Worm (Caenorhabditis elegans) whole organism, L1 larva: ENCODE measurements around the gene pmk-1.

Experiments
- aly-2 ChIP-seq: fragments of 150-350 bp; optimal IDR thresholded peaks from 2 replicates; lab custom pipeline; 2014; ENCODE audit warnings: missing biosample characterization, missing genetic modification characterization
- fkh-4 ChIP-seq: sonication (generic microtip); optimal IDR thresholded peaks from 2 replicates; lab custom pipeline; 2016; ENCODE audit warnings: missing compliant biosample characterization, missing genetic modification characterization, borderline replicate concordance
- lin-13 ChIP-seq: fragments of 150-350 bp; optimal IDR thresholded peaks from 2 replicates; lab custom pipeline; 2014; ENCODE audit warnings: missing biosample characterization, missing genetic modification reagents, missing genetic modification characterization
- lin-35 ChIP-seq, 2 experiments: fragments of 150-350 bp; optimal IDR thresholded peaks; 2 replicates each; lab custom pipeline; 2014; ENCODE audit warnings: missing biosample characterization in 2 of 2, missing genetic modification characterization in 2 of 2, missing genetic modification reagents in 2 of 2
- lin-39 ChIP-seq: fragments of 150-350 bp; optimal IDR thresholded peaks from 2 replicates; lab custom pipeline; 2014; ENCODE audit warnings: missing biosample characterization, missing genetic modification reagents, missing genetic modification characterization
- lsy-2 ChIP-seq, 2 experiments: fragments of 150-350 bp; optimal IDR thresholded peaks; 2 replicates each; lab custom pipeline; 2014; ENCODE audit warnings: missing biosample characterization in 2 of 2, missing genetic modification characterization in 2 of 2
- nhr-11 ChIP-seq: fragments of 150-350 bp; optimal IDR thresholded peaks from 2 replicates; lab custom pipeline; 2014; ENCODE audit warnings: missing biosample characterization, missing genetic modification characterization
- nhr-12 ChIP-seq: sonication (generic microtip); optimal IDR thresholded peaks from 2 replicates; lab custom pipeline; 2017; ENCODE audit warnings: missing biosample characterization, missing genetic modification characterization
- nhr-237 ChIP-seq: fragments of 150-350 bp; optimal IDR thresholded peaks from 2 replicates; lab custom pipeline; 2014; ENCODE audit warnings: missing biosample characterization, missing genetic modification characterization
- nhr-77 ChIP-seq: fragments of 150-350 bp; optimal IDR thresholded peaks from 2 replicates; lab custom pipeline; 2014; ENCODE audit warnings: missing biosample characterization, missing genetic modification characterization
- nhr-90 ChIP-seq: sonication (generic microtip); optimal IDR thresholded peaks from 2 replicates; lab custom pipeline; 2016; ENCODE audit warnings: mild to moderate bottlenecking, missing genetic modification characterization, missing compliant biosample characterization; ENCODE audit not compliant: poor library complexity
- sptf-1 ChIP-seq: fragments of 150-350 bp; optimal IDR thresholded peaks from 2 replicates; lab custom pipeline; 2014; ENCODE audit warnings: missing biosample characterization, missing genetic modification characterization
- ztf-4 ChIP-seq: fragments of 150-350 bp; optimal IDR thresholded peaks from 2 replicates; lab custom pipeline; 2014; ENCODE audit warnings: missing biosample characterization, missing genetic modification characterization

ce11 chrIV:8183313-8183712, 34.7 kb downstream of the pmk-1 start:
- peak in 1 of 2 experiments; percentile 31 for TF ChIP-seq lin-35 (GFP tag; optimal IDR thresholded peaks at IDR 0.05; lab: Kevin White, UChicago)
- TF ChIP-seq lin-39 (tag; lab: Kevin White, UChicago): no peak
- no peak for TF ChIP-seq nhr-12 (tag; lab: Kevin White, UChicago)
- no peak for TF ChIP-seq nhr-77 (tag; lab: Kevin White, UChicago)
- no peak for TF ChIP-seq aly-2 (tag; lab: Kevin White, UChicago)
- no peak for TF ChIP-seq nhr-90 (tag; lab: Kevin White, UChicago)
- no peak for TF ChIP-seq ztf-4 (tag; lab: Kevin White, UChicago)
- TF ChIP-seq lin-13 (GFP tag; lab: Kevin White, UChicago): no peak
- TF ChIP-seq fkh-4 (tag; lab: Kevin White, UChicago): no peak
- TF ChIP-seq nhr-237 (tag; lab: Kevin White, UChicago): no peak
- TF ChIP-seq lsy-2 (tag; optimal IDR thresholded peaks at IDR 0.05; lab: Kevin White, UChicago): peak; percentile 9 to 35
- TF ChIP-seq sptf-1 (tag; lab: Kevin White, UChicago): no peak
- no peak for TF ChIP-seq nhr-11
